Fruit fly (Drosophila melanogaster): ENCODE measurements around the gene CIAPIN1.

Gene CIAPIN1

dm6 chr2L:14995594-14996463 lies 42.8 kb downstream of the CIAPIN1 start (continued):
- TF ChIP-seq Kr (GFP tag; optimal IDR thresholded peaks at IDR 0.05) (peak; percentile 80), CG8089 (GFP tag; optimal IDR thresholded peaks at IDR 0.05) (no peak), org-1 (GFP tag; optimal IDR thresholded peaks at IDR 0.05) (peak; percentile 86), NK7.1 (GFP tag; optimal IDR thresholded peaks at IDR 0.05) (no peak), CG3995 (GFP tag; optimal IDR thresholded peaks at IDR 0.05) (no peak), zfh1 (GFP tag; IDR thresholded peaks at IDR 0.05) (peak; percentile 89), Gug (GFP tag; IDR thresholded peaks at IDR 0.05) (peak; percentile 60; the same call in 3 of the 4 replicates), bsh (GFP tag; optimal IDR thresholded peaks at IDR 0.05) (peak; percentile 79 to 96), CG16815 (GFP tag; optimal IDR thresholded peaks at IDR 0.05) (peak; percentile 66), chif (GFP tag; optimal IDR thresholded peaks at IDR 0.05) (peak; percentile 46 to 55), CG42726 (GFP tag; IDR thresholded peaks at IDR 0.05; ENCODE audit: partially characterized antibody) (no peak), gt (GFP tag; IDR thresholded peaks at IDR 0.05) (peak; percentile 65), NfI (GFP tag; optimal IDR thresholded peaks at IDR 0.05) (peak; percentile 73), br (optimal IDR thresholded peaks at IDR 0.05) (no peak), CG15269 (tag; optimal IDR thresholded peaks at IDR 0.05) (peak; percentile 94), Doc3 (GFP tag; IDR thresholded peaks at IDR 0.05; ENCODE audit: partially characterized antibody) (no peak), corto (GFP tag; optimal IDR thresholded peaks at IDR 0.05) (peak; percentile 37), vfl (GFP tag; optimal IDR thresholded peaks at IDR 0.05) (peak; percentile 53), CG7839 (tag; optimal IDR thresholded peaks at IDR 0.05) (peak; percentile 95), CrebB (tag; optimal IDR thresholded peaks at IDR 0.05) (peak; percentile 80), Ada2b (GFP tag; IDR thresholded peaks at IDR 0.05) (peak; percentile 89), fd96Cb (tag; optimal IDR thresholded peaks at IDR 0.05) (peak; percentile 95), CG31388 (GFP tag; optimal IDR thresholded peaks at IDR 0.05) (peak; percentile 76), CG11398 (GFP tag; optimal IDR thresholded peaks at IDR 0.05) (peak; percentile 55), CG17385 (GFP tag; optimal IDR thresholded peaks at IDR 0.05) (peak; percentile 87), CG2202 (tag; optimal IDR thresholded peaks at IDR 0.05) (peak; percentile 62), sc (optimal IDR thresholded peaks at IDR 0.05) (no peak), sc (GFP tag; optimal IDR thresholded peaks at IDR 0.05) (peak; percentile 86), Camta (GFP tag; optimal IDR thresholded peaks at IDR 0.05) (peak; percentile 51), nmo (GFP tag; optimal IDR thresholded peaks at IDR 0.05) (peak; percentile 96), bowl (GFP tag; IDR thresholded peaks at IDR 0.05) (peak; percentile 84), sna (GFP tag; IDR thresholded peaks at IDR 0.05; ENCODE audit: partially characterized antibody) (peak; percentile 56), kay (GFP tag; optimal IDR thresholded peaks at IDR 0.05) (peak; percentile 58), BtbVII (GFP tag; optimal IDR thresholded peaks at IDR 0.05) (peak; percentile 74), ems (GFP tag; optimal IDR thresholded peaks at IDR 0.05) (peak; percentile 1), Rfx (GFP tag; IDR thresholded peaks at IDR 0.05) (peak; percentile 78), CG34376 (GFP tag; optimal IDR thresholded peaks at IDR 0.05) (no peak), zen (tag; optimal IDR thresholded peaks at IDR 0.05) (peak; percentile 84), CG18476 (GFP tag; optimal IDR thresholded peaks at IDR 0.05) (peak; percentile 78), prd (optimal IDR thresholded peaks at IDR 0.05) (no peak), prd (GFP tag; IDR thresholded peaks at IDR 0.05) (peak; percentile 92), CG11247 (GFP tag; IDR thresholded peaks at IDR 0.05) (peak; percentile 81), Ptx1 (GFP tag; IDR thresholded peaks at IDR 0.05) (peak; percentile 96), Atf3 (GFP tag; optimal IDR thresholded peaks at IDR 0.05) (peak; percentile 63), Jarid2 (GFP tag; optimal IDR thresholded peaks at IDR 0.05) (peak; percentile 54), Side (GFP tag; optimal IDR thresholded peaks at IDR 0.05) (peak; percentile 45), bbx (GFP tag; IDR thresholded peaks at IDR 0.05; ENCODE audit: partially characterized antibody) (peak; percentile 41; the same call in 1 of the 2 replicates), inv (GFP tag; IDR thresholded peaks at IDR 0.05; ENCODE audit: partially characterized antibody) (no peak), ken (GFP tag; IDR thresholded peaks at IDR 0.05) (peak; percentile 80)
